Worm (Caenorhabditis elegans): ENCODE measurements around the gene srh-170.

Gene srh-170

ce11 chrV:15377903-15378302 lies 10.8 kb downstream of the srh-170 start, which contains the start of gene srh-122:
srh-122 (minus strand) TSS chrV:15378003.
- TF ChIP-seq tlp-1 (tag; optimal IDR thresholded peaks at IDR 0.05), result no peak
- TF ChIP-seq nhr-85 (tag), result no peak
- no peak for TF ChIP-seq ets-5 (GFP tag; IDR thresholded peaks at IDR 0.05)
- no peak for TF ChIP-seq lin-39 (tag; optimal IDR thresholded peaks at IDR 0.05)
- TF ChIP-seq fkh-10 (GFP tag; optimal IDR thresholded peaks at IDR 0.05), result no peak
- TF ChIP-seq nhr-19 (GFP tag; conservative IDR thresholded peaks at IDR 0.05), result no peak
- no peak for TF ChIP-seq efl-1 (optimal IDR thresholded peaks at IDR 0.05)
- TF ChIP-seq efl-1 (GFP tag; optimal IDR thresholded peaks at IDR 0.05 in 1 of 2), result no peak
- no peak for TF ChIP-seq fos-1 (tag; optimal IDR thresholded peaks at IDR 0.05)
- TF ChIP-seq mdl-1 (tag; optimal IDR thresholded peaks at IDR 0.05), result no peak
- no peak for TF ChIP-seq ceh-82 (tag; optimal IDR thresholded peaks at IDR 0.05)
- TF ChIP-seq alr-1 (tag; optimal IDR thresholded peaks at IDR 0.05; ENCODE audit: borderline replicate concordance), result no peak
- TF ChIP-seq ces-1 (GFP tag; optimal IDR thresholded peaks at IDR 0.05), result no peak
- TF ChIP-seq pag-3 (tag; optimal IDR thresholded peaks at IDR 0.05; ENCODE audit: borderline replicate concordance, insufficient read depth), result no peak
- TF ChIP-seq ceh-8 (GFP tag; optimal IDR thresholded peaks at IDR 0.05), result no peak
- no peak for TF ChIP-seq Y116A8C.19 (tag; optimal IDR thresholded peaks at IDR 0.05; ENCODE audit: borderline replicate concordance)
- no peak for TF ChIP-seq nhr-84 (tag; optimal IDR thresholded peaks at IDR 0.05)
- no peak for TF ChIP-seq grh-1 (GFP tag; IDR thresholded peaks at IDR 0.05)

DNA sequence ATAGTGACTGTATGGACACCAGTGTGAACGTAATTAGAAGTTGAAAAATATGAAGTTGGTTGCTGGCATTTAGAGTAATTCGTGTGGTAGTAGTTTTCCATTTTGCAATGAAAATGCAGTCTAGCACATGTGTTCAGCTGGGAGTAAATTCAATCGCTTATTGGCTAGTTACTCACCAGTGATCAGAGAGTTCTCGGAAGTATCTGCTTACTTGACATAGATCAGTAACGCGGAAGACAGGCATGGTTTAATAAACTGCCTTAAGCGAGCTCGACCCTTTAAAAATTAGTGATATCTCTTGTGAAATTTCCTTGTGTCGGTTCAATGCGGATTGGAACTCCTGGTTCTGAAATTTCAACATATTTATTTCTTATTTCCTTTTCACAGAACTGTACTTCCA lies 12.4 kb downstream of the srh-170 start, which contains the start of gene srh-52:
Gene srh-52, minus strand, starts transcription at position 101 of the 400 bp plus-strand sequence.
- TF ChIP-seq hlh-17 (GFP tag; optimal IDR thresholded peaks at IDR 0.05; ENCODE audit: borderline replicate concordance), result no peak
- TF ChIP-seq ama-1 (optimal IDR thresholded peaks at IDR 0.05), result no peak
- no peak for TF ChIP-seq lin-14 (GFP tag; optimal IDR thresholded peaks at IDR 0.05)
- TF ChIP-seq unc-86 (tag; optimal IDR thresholded peaks at IDR 0.05), result no peak
- TF ChIP-seq ztf-4 (tag; optimal IDR thresholded peaks at IDR 0.05), result no peak
- TF ChIP-seq nhr-71 (tag; optimal IDR thresholded peaks at IDR 0.05), result no peak
- no peak for TF ChIP-seq lsy-2 (tag; optimal IDR thresholded peaks at IDR 0.05)
- no peak for TF ChIP-seq nhr-20 (tag; optimal IDR thresholded peaks at IDR 0.05)
- TF ChIP-seq ceh-8 (GFP tag; optimal IDR thresholded peaks at IDR 0.05), result no peak
- TF ChIP-seq skn-1 (tag; optimal IDR thresholded peaks at IDR 0.05), result no peak
- no peak for TF ChIP-seq unc-30 (tag; optimal IDR thresholded peaks at IDR 0.05)
- no peak for TF ChIP-seq ceh-82 (tag; optimal IDR thresholded peaks at IDR 0.05)
- TF ChIP-seq blmp-1 (tag; optimal IDR thresholded peaks at IDR 0.05), result no peak
- no peak for TF ChIP-seq nhr-84 (tag; optimal IDR thresholded peaks at IDR 0.05)
- TF ChIP-seq fkh-8 (tag; optimal IDR thresholded peaks at IDR 0.05), result no peak
- TF ChIP-seq grh-1 (GFP tag; IDR thresholded peaks at IDR 0.05), result no peak
- no peak for TF ChIP-seq nhr-11 (tag; optimal IDR thresholded peaks at IDR 0.05)
- no peak for TF ChIP-seq swsn-7 (tag; optimal IDR thresholded peaks at IDR 0.05)

DNA sequence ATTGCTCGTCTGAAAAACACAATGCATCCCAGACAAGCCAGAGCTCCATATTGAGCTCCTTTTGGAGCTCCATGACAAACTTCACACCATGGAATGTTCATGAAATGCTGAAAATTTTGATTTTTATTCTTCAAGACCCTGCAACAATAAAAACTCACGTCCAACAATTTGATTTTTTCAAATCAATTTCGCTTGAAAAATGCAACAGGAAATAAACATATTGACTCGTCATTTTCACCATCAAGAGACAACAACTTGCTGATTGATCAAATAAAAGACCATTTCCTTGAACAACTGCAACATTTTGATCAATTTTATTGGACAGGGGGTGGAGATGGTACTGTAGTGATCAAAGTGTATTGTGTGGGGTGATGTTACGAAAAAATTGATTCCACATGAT lies 19.0 kb downstream of the srh-170 start, which contains the start of gene nhr-269:
Gene nhr-269, minus strand, starts transcription at position 101 of the 400 bp plus-strand sequence.
- no peak for TF ChIP-seq snu-23 (GFP tag; optimal IDR thresholded peaks at IDR 0.05)
- TF ChIP-seq alr-1 (tag; optimal IDR thresholded peaks at IDR 0.05; ENCODE audit: borderline replicate concordance), result no peak
- no peak for TF ChIP-seq lin-13 (GFP tag; optimal IDR thresholded peaks at IDR 0.05)
- TF ChIP-seq mab-9 (GFP tag; IDR thresholded peaks at IDR 0.05), result no peak
- TF ChIP-seq nhr-20 (tag; optimal IDR thresholded peaks at IDR 0.05), result no peak
- no peak for TF ChIP-seq ceh-8 (GFP tag; optimal IDR thresholded peaks at IDR 0.05)
- no peak for TF ChIP-seq hlh-4 (tag; optimal IDR thresholded peaks at IDR 0.05)
- no peak for TF ChIP-seq ces-1 (GFP tag; optimal IDR thresholded peaks at IDR 0.05)
- no peak for TF ChIP-seq elt-2 (tag; optimal IDR thresholded peaks at IDR 0.05)
- TF ChIP-seq unc-30 (tag; optimal IDR thresholded peaks at IDR 0.05), result no peak
- TF ChIP-seq pag-3 (tag; optimal IDR thresholded peaks at IDR 0.05; ENCODE audit: borderline replicate concordance, insufficient read depth), result no peak
- no peak for TF ChIP-seq ceh-90 (tag; optimal IDR thresholded peaks at IDR 0.05)
- TF ChIP-seq sup-37 (GFP tag; optimal IDR thresholded peaks at IDR 0.05), result no peak
- no peak for TF ChIP-seq mdl-1 (tag; optimal IDR thresholded peaks at IDR 0.05)
- no peak for TF ChIP-seq rnt-1 (tag; optimal IDR thresholded peaks at IDR 0.05)
- no peak for TF ChIP-seq nhr-12 (tag; optimal IDR thresholded peaks at IDR 0.05)
- TF ChIP-seq nhr-90 (tag; optimal IDR thresholded peaks at IDR 0.05; ENCODE audit: poor library complexity), result no peak

All from whole organism, L1 larva.